Worm (Caenorhabditis elegans) whole organism, mixed stage, embryonic: ENCODE data around the gene F41B4.1.

ENCODE experiments used
- M03D4.4 ChIP-seq: sonication (generic microtip); optimal IDR thresholded peaks from 2 replicates; lab custom pipeline; 2017; ENCODE audit warnings: mild to moderate bottlenecking, missing genetic modification characterization, missing compliant biosample characterization
- bed-3 ChIP-seq: fragments of 200-800 bp; sonication (Bioruptor generic); optimal IDR thresholded peaks from 3 replicates; lab custom pipeline; 2018; ENCODE audit warnings: mild to moderate bottlenecking, missing genetic modification characterization, moderate library complexity, missing compliant biosample characterization
- ceh-39 ChIP-seq: fragments of 150-350 bp; optimal IDR thresholded peaks from 2 replicates; lab custom pipeline; 2014; ENCODE audit warnings: missing biosample characterization, missing genetic modification characterization
- ceh-43 ChIP-seq: fragments of 200-800 bp; sonication (Bioruptor generic); optimal IDR thresholded peaks from 2 replicates; lab custom pipeline; 2018; ENCODE audit warnings: mild to moderate bottlenecking, missing genetic modification characterization, moderate library complexity, missing compliant biosample characterization
- ceh-83 ChIP-seq: fragments of 200-800 bp; sonication (Bioruptor generic); optimal IDR thresholded peaks from 2 replicates; lab custom pipeline; 2018; ENCODE audit warnings: mild to moderate bottlenecking, missing genetic modification characterization, missing compliant biosample characterization
- ces-1 ChIP-seq: fragments of 150-350 bp; optimal IDR thresholded peaks from 2 replicates; lab custom pipeline; 2014; ENCODE audit warnings: missing biosample characterization, missing genetic modification reagents, missing genetic modification characterization
- cnd-1 ChIP-seq: fragments of 200-800 bp; sonication (Bioruptor generic); optimal IDR thresholded peaks from 2 replicates; lab custom pipeline; 2018; ENCODE audit warnings: mild to moderate bottlenecking, missing genetic modification characterization, missing compliant biosample characterization
- drap-1 ChIP-seq: fragments of 200-800 bp; sonication (Bioruptor generic); optimal IDR thresholded peaks from 3 replicates; lab custom pipeline; 2018; ENCODE audit warnings: mild to moderate bottlenecking, missing genetic modification characterization, missing compliant biosample characterization
- elt-1 ChIP-seq: sonication (generic microtip); optimal IDR thresholded peaks from 2 replicates; lab custom pipeline; 2017; ENCODE audit warnings: missing genetic modification characterization, mild to moderate bottlenecking, missing compliant biosample characterization, antibody characterized with exemption, moderate library complexity, borderline replicate concordance; ENCODE audit not compliant: insufficient read depth
- elt-3 ChIP-seq: fragments of 150-350 bp; optimal IDR thresholded peaks from 2 replicates; lab custom pipeline; 2014; ENCODE audit warnings: missing biosample characterization, missing genetic modification characterization
- flh-1 ChIP-seq: fragments of 200-800 bp; sonication (Bioruptor generic); optimal IDR thresholded peaks from 2 replicates; lab custom pipeline; 2018; ENCODE audit warnings: mild to moderate bottlenecking, missing genetic modification characterization, moderate library complexity, missing compliant biosample characterization
- ham-2 ChIP-seq: fragments of 200-800 bp; sonication (Bioruptor generic); optimal IDR thresholded peaks from 2 replicates; lab custom pipeline; 2018; ENCODE audit warnings: mild to moderate bottlenecking, missing genetic modification characterization, missing compliant biosample characterization
- hlh-1 ChIP-seq: fragments of 150-350 bp; optimal IDR thresholded peaks from 2 replicates; lab custom pipeline; 2014; ENCODE audit warnings: missing biosample characterization, missing genetic modification reagents, missing genetic modification characterization
- lin-13 ChIP-seq: fragments of 150-350 bp; optimal IDR thresholded peaks from 2 replicates; lab custom pipeline; 2014; ENCODE audit warnings: missing biosample characterization, missing genetic modification characterization
- lin-32 ChIP-seq: fragments of 200-800 bp; sonication (Bioruptor generic); optimal IDR thresholded peaks from 2 replicates; lab custom pipeline; 2018; ENCODE audit warnings: mild to moderate bottlenecking, missing genetic modification characterization, missing compliant biosample characterization
- lsy-2 ChIP-seq: fragments of 150-350 bp; optimal IDR thresholded peaks from 2 replicates; lab custom pipeline; 2014; ENCODE audit warnings: missing biosample characterization, missing genetic modification characterization
- mep-1 ChIP-seq: fragments of 150-350 bp; optimal IDR thresholded peaks from 2 replicates; lab custom pipeline; 2017; ENCODE audit warnings: missing biosample characterization, missing genetic modification reagents, missing genetic modification characterization, inconsistent platforms
- mls-2 ChIP-seq: sonication (generic microtip); optimal IDR thresholded peaks from 2 replicates; lab custom pipeline; 2016; ENCODE audit warnings: mild to moderate bottlenecking, missing genetic modification characterization, moderate library complexity, missing compliant biosample characterization
- nhr-12 ChIP-seq: fragments of 150-350 bp; optimal IDR thresholded peaks from 2 replicates; lab custom pipeline; 2014; ENCODE audit warnings: missing biosample characterization, missing genetic modification characterization
- nhr-2 ChIP-seq: fragments of 150-350 bp; optimal IDR thresholded peaks from 2 replicates; lab custom pipeline; 2014; ENCODE audit warnings: missing biosample characterization, missing genetic modification characterization
- nhr-237 ChIP-seq: fragments of 150-350 bp; optimal IDR thresholded peaks from 2 replicates; lab custom pipeline; 2014; ENCODE audit warnings: missing biosample characterization, missing genetic modification characterization
- nhr-28 ChIP-seq: fragments of 150-350 bp; optimal IDR thresholded peaks from 2 replicates; lab custom pipeline; 2014; ENCODE audit warnings: missing biosample characterization, missing genetic modification characterization
- pha-4 ChIP-seq: fragments of 150-350 bp; optimal IDR thresholded peaks from 2 replicates; lab custom pipeline; 2018; ENCODE audit warnings: missing biosample characterization, missing genetic modification reagents, missing genetic modification characterization
- sem-2 ChIP-seq: fragments of 200-800 bp; sonication (Bioruptor generic); optimal IDR thresholded peaks from 2 replicates; lab custom pipeline; 2018; ENCODE audit warnings: mild to moderate bottlenecking, missing genetic modification characterization, missing compliant biosample characterization
- snpc-4 ChIP-seq: fragments of 150-350 bp; optimal IDR thresholded peaks from 2 replicates; lab custom pipeline; 2014; ENCODE audit warnings: missing biosample characterization, missing genetic modification characterization
- sptf-1 ChIP-seq: sonication (generic microtip); optimal IDR thresholded peaks from 2 replicates; lab custom pipeline; 2017; ENCODE audit warnings: mild to moderate bottlenecking, missing genetic modification characterization, moderate library complexity, missing compliant biosample characterization
- tbx-8 ChIP-seq: fragments of 200-800 bp; sonication (Bioruptor generic); optimal IDR thresholded peaks from 2 replicates; lab custom pipeline; 2018; ENCODE audit warnings: mild to moderate bottlenecking, missing genetic modification characterization, moderate library complexity, missing compliant biosample characterization
- unc-62 ChIP-seq: fragments of 150-350 bp; optimal IDR thresholded peaks from 2 replicates; lab custom pipeline; 2014; ENCODE audit warnings: missing biosample characterization, missing genetic modification reagents, missing genetic modification characterization
- zip-8 ChIP-seq: fragments of 150-350 bp; optimal IDR thresholded peaks from 2 replicates; lab custom pipeline; 2014; ENCODE audit warnings: missing biosample characterization, missing genetic modification characterization
- ztf-11 ChIP-seq: fragments of 150-350 bp; optimal IDR thresholded peaks from 2 replicates; lab custom pipeline; 2014; ENCODE audit warnings: missing biosample characterization, missing genetic modification characterization

F41B4.1 gene

DNA sequence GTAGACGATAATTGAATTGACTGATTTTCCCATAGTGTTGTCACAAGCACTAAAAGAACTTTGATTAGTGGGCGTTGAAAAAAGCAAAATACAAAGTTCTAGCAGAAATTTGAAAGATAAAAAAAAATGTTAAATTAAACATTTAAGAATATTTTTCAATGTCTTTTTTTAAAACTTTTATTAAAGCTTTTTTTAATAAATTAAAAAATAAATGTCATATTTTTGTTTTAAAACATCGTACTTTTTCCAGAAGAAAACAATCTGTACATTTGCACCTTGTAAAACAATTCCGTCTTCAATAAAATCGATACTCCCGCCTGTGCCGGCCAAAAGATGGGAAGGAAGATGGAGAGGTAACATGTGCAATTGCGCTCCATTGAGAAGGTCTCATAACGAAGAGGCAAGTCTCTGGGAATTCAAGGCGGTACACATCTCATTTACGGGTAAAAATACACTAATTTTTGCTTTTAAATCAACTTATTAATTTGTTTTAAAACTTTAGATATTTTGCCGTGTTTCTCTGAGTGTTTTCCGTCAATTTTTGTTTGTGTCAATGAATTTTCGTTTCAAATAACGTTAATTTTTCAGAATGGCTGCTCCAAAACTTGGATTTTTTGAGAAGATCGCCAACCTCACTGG, 15.1 kb upstream of the F41B4.1 start, which contains the start of the genes glr-6 and asg-2 (continued):
- TF ChIP-seq nhr-2 (tag; lab: Kevin White, UChicago) (peak; percentile 25), ztf-11 (peak; percentile 42), ces-1 (GFP tag; lab: Kevin White, UChicago) (peak; percentile 59), nhr-237 (tag; lab: Kevin White, UChicago) (peak; percentile 70), ham-2 (GFP tag; lab: Kevin White, UChicago) (no peak)

DNA sequence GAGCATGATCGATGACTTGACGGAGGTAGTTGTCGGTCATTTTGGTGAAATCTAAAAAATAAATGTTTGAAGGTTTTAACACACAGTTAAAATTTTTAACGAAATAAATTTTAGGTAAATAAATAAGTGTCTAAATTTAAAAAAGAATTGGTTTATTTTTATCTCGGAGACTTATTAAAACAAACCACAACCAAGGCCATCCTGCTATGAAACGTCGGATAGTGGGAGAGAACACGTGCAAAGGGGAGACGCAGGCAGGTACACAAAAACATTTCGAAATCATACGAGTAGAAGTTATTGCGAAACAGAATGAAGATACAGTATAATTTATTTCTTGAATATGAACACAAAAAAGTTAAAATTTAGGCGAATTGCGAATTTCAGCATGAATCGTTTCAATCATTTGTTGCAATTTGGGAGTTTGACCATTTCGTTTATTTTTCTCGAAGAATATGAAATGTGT, 10.4 kb upstream of the F41B4.1 start, which contains the start of gene F41B4.3:
TSS of gene F41B4.3 (minus strand) at position 51 of the 463 bp plus-strand sequence.
- TF ChIP-seq sem-2, result no peak
- no peak for TF ChIP-seq ham-2 (GFP tag; lab: Kevin White, UChicago)
- no peak for TF ChIP-seq ceh-43
- TF ChIP-seq nhr-237 (tag; lab: Kevin White, UChicago), result no peak
- no peak for TF ChIP-seq snpc-4 (tag; lab: Kevin White, UChicago)
- TF ChIP-seq ceh-83 (GFP tag; lab: Kevin White, UChicago), result no peak
- TF ChIP-seq elt-1 (tag; lab: Kevin White, UChicago), result no peak
- no peak for TF ChIP-seq zip-8 (tag; lab: Kevin White, UChicago)
- no peak for TF ChIP-seq flh-1 (GFP tag; lab: Kevin White, UChicago)
- no peak for TF ChIP-seq sptf-1 (tag; lab: Kevin White, UChicago)
- no peak for TF ChIP-seq mep-1 (tag; lab: Kevin White, UChicago)
- no peak for TF ChIP-seq cnd-1
- TF ChIP-seq lsy-2 (tag; lab: Kevin White, UChicago), result no peak
- TF ChIP-seq tbx-8 (GFP tag; lab: Kevin White, UChicago), result no peak
- TF ChIP-seq nhr-2 (tag; lab: Kevin White, UChicago), result no peak
- no peak for TF ChIP-seq drap-1 (GFP tag; lab: Kevin White, UChicago)
- no peak for TF ChIP-seq lin-13 (tag; lab: Kevin White, UChicago)
- TF ChIP-seq unc-62, result no peak

DNA sequence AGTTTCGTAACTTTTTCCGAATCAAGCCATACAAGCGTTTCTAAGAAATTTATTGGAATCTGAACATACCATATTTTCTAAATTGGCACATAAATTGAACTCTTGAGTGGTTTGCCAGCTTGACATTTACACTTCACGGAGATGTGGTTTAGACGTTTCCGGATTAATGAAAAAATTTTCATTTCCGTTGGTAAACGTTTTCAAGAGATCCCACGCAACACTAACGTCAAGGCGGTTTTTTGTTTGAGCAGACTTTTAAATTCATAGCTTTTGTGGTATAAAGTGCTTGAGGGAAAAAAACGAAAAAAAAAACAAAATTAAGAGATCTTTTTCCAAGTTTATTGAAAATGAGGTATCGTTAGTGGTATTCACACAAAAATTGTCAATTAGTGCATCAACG, 9.5 kb upstream of the F41B4.1 start, which contains the start of gene F41B4.2:
TSS of gene F41B4.2 (minus strand) at position 101 of the 400 bp plus-strand sequence.
- TF ChIP-seq bed-3 (GFP tag; lab: Kevin White, UChicago), result no peak
- TF ChIP-seq ceh-83 (GFP tag; lab: Kevin White, UChicago), result no peak
- no peak for TF ChIP-seq ztf-11
- TF ChIP-seq lsy-2 (tag; lab: Kevin White, UChicago), result no peak
- TF ChIP-seq mep-1 (tag; lab: Kevin White, UChicago), result no peak
- TF ChIP-seq nhr-2 (tag; lab: Kevin White, UChicago), result no peak
- TF ChIP-seq tbx-8 (GFP tag; lab: Kevin White, UChicago), result no peak
- TF ChIP-seq unc-62, result no peak
- TF ChIP-seq pha-4 (tag; lab: Kevin White, UChicago), result no peak
- no peak for TF ChIP-seq nhr-28
- no peak for TF ChIP-seq lin-32 (GFP tag; lab: Kevin White, UChicago)
- TF ChIP-seq ceh-39 (tag; lab: Kevin White, UChicago), result no peak
- TF ChIP-seq elt-3 (tag; lab: Kevin White, UChicago), result no peak
- TF ChIP-seq M03D4.4 (tag; lab: Kevin White, UChicago), result no peak
- no peak for TF ChIP-seq drap-1 (GFP tag; lab: Kevin White, UChicago)
- no peak for TF ChIP-seq lin-13 (tag; lab: Kevin White, UChicago)
- TF ChIP-seq mls-2 (tag; lab: Kevin White, UChicago), result no peak
- TF ChIP-seq nhr-237 (tag; lab: Kevin White, UChicago), result no peak

DNA sequence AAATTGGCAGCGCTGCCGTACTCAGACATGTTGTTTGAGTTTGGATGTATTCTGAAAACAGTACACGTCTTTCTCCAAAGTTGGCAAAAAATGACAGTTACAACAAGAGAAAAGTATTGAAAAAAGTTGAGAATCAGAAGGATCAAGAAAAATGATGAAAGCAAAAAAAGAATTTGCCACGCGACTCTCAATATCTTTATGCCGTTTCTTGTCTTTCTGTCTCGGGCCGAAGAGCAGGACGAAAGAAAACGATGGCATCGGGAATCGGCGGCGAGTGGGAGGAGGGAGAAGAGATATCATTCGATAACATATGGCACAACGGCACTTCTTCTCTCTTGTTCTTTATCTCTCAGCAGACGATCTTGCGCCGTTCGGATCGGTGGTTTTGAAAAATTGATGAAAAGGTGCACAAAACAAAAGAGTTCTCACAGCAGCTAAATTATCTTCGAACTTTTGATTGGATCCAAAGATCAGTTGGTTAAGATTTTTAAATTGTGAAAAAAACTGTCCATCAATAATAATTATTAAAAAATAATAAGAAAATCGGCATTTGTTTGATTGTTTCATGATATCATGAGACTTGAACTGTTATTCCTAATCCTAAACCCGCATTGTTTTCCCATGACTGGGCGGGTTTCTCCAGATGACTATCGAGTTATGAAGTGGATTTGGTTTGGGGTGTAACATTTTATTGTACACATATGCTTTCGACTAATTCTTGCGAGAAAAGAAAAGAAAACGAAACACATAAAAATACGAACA, 2.3 kb downstream of the F41B4.1 start, which contains the start of gene gei-15:
TSS of gene gei-15 (minus strand) at position 51 of the 762 bp plus-strand sequence.
- TF ChIP-seq hlh-1 (tag; lab: Kevin White, UChicago), result peak; percentile 82
- TF ChIP-seq nhr-12, result no peak
- TF ChIP-seq, all 35 proteins: peak for 1
